Fruit fly (Drosophila melanogaster) whole organism, wandering third instar larva: Measurements from ENCODE around the gene RpL23A.

Experiments used
- Abd-B ChIP-seq: fragments of >200 bp; optimal IDR thresholded peaks from 2 replicates; lab custom pipeline; 2017; ENCODE audit warnings: missing biosample characterization, missing genetic modification characterization
- CG9705 ChIP-seq: fragments of 200-800 bp; sonication (Bioruptor generic); optimal IDR thresholded peaks from 2 replicates; lab custom pipeline; 2018; ENCODE audit warnings: missing biosample characterization, mild to moderate bottlenecking, missing genetic modification characterization
- Dif ChIP-seq: fragments of 200-275, 200-300 bp; sonication (Bioruptor generic); optimal IDR thresholded peaks from 2 replicates; lab custom pipeline; 2018; ENCODE audit warnings: missing biosample characterization, missing genetic modification characterization; ENCODE audit not compliant: partially characterized antibody
- HLH106 ChIP-seq: fragments of 200-800 bp; optimal IDR thresholded peaks from 3 replicates; lab custom pipeline; 2019; ENCODE audit warnings: missing biosample characterization, mild to moderate bottlenecking, missing genetic modification characterization, moderate library complexity
- Hr83 ChIP-seq: fragments of 200-300 bp; sonication (Bioruptor generic); optimal IDR thresholded peaks from 2 replicates; lab custom pipeline; 2016; ENCODE audit warnings: missing biosample characterization, mild to moderate bottlenecking, missing genetic modification characterization, moderate library complexity; ENCODE audit not compliant: poor library complexity, severe bottlenecking
- Jra ChIP-seq: sonication (Bioruptor generic); optimal IDR thresholded peaks from 2 replicates; lab custom pipeline; 2016; ENCODE audit warnings: missing biosample characterization, missing genetic modification characterization
- Myc ChIP-seq: fragments of >200 bp; optimal IDR thresholded peaks from 2 replicates; lab custom pipeline; 2017
- Vsx2 ChIP-seq: fragments of 200-300, 225-300 bp; sonication (Bioruptor generic); optimal IDR thresholded peaks from 2 replicates; lab custom pipeline; 2018; ENCODE audit warnings: missing biosample characterization, missing genetic modification characterization; ENCODE audit not compliant: partially characterized antibody
- dmrt93B ChIP-seq: fragments of 200-800 bp; sonication (Bioruptor generic); optimal IDR thresholded peaks from 2 replicates; lab custom pipeline; 2018; ENCODE audit warnings: missing biosample characterization, mild to moderate bottlenecking, missing genetic modification characterization
- fru ChIP-seq: fragments of 200-800 bp; sonication (Bioruptor generic); optimal IDR thresholded peaks from 3 replicates; lab custom pipeline; 2016; ENCODE audit warnings: missing biosample characterization, mild to moderate bottlenecking, missing genetic modification characterization
- jim ChIP-seq: fragments of 175-275, 200-325 bp; sonication (Bioruptor generic); optimal IDR thresholded peaks from 2 replicates; lab custom pipeline; 2016; ENCODE audit warnings: missing biosample characterization, mild to moderate bottlenecking, missing genetic modification characterization
- lola ChIP-seq: fragments of >200 bp; optimal IDR thresholded peaks from 2 replicates; lab custom pipeline; 2017; ENCODE audit warnings: missing biosample characterization, missing genetic modification characterization
- usp ChIP-seq: fragments of >200 bp; optimal IDR thresholded peaks from 2 replicates; lab custom pipeline; 2017; ENCODE audit warnings: missing biosample characterization, missing genetic modification characterization

DNA sequence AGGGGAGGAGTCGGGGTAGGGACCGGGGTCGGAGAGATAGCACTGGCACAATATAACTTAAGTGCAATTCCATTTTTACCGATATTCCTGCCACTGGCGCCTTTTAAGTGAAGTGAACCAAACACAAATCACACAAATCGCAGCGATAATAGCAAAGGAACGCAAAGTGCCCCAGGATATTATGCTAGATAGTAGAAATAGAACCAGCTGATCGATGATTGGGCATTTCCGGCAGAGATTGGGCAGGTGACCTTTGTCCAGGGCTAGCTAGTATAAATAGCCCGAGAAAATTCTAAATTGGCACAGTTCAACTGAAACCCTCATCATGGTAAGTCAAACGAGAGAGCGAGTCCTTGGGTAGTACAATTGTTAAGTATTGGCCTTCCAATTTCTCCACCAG is 25.9 kb upstream of the RpL23A start, which contains the start of gene CG12011:
- TF ChIP-seq Vsx2 (GFP tag; lab: Kevin White, UChicago), result no peak
- no peak for TF ChIP-seq Jra (GFP tag; lab: Kevin White, UChicago)
- no peak for TF ChIP-seq dmrt93B (GFP tag; lab: Kevin White, UChicago)
- TF ChIP-seq fru (GFP tag; lab: Kevin White, UChicago), result no peak
- TF ChIP-seq Hr83 (GFP tag; lab: Kevin White, UChicago), result no peak
- no peak for TF ChIP-seq jim
- TF ChIP-seq CG9705 (GFP tag; lab: Kevin White, UChicago), result no peak
- TF ChIP-seq lola (GFP tag; lab: Kevin White, UChicago), result no peak
- TF ChIP-seq HLH106 (tag; lab: Kevin White, UChicago), result no peak
- no peak for TF ChIP-seq Myc (lab: Kevin White, UChicago)
- TF ChIP-seq Abd-B, result no peak
- no peak for TF ChIP-seq usp (GFP tag; lab: Kevin White, UChicago)
- no peak for TF ChIP-seq Dif (GFP tag; lab: Kevin White, UChicago)
